Worm (Caenorhabditis elegans) whole organism, young adult: ENCODE results near the gene C25E10.8.

Experiments used
- ama-1 ChIP-seq, 3 experiments: fragments of 150-350 bp in 1 of 3; sonication (generic microtip) in 2 of 3; optimal IDR thresholded peaks; 2 replicates each; lab custom pipeline; 2014 to 2018; ENCODE audit warnings: missing biosample characterization in 2 of 3, missing genetic modification characterization in 2 of 3, missing genetic modification reagents in 2 of 3
- chd-7 ChIP-seq: sonication (generic microtip); optimal IDR thresholded peaks from 2 replicates; lab custom pipeline; 2016; ENCODE audit warnings: mild to moderate bottlenecking, missing genetic modification characterization, moderate library complexity, missing compliant biosample characterization
- dpl-1 ChIP-seq: fragments of 150-350 bp; optimal IDR thresholded peaks from 2 replicates; lab custom pipeline; 2014; ENCODE audit warnings: missing biosample characterization, missing genetic modification reagents, missing genetic modification characterization
- egl-18 ChIP-seq: fragments of 200-800 bp; sonication (Bioruptor generic); IDR thresholded peaks from 2 replicates; pipeline ENCODE4 v1.3.6; 2022; ENCODE audit warnings: missing genetic modification reagents, missing genetic modification characterization, missing compliant biosample characterization
- madf-8 ChIP-seq: fragments of 200-800 bp; sonication (Bioruptor generic); conservative IDR thresholded peaks from 2 replicates; pipeline ENCODE4 v1.3.6; 2022; ENCODE audit warnings: missing genetic modification reagents, missing genetic modification characterization, missing compliant biosample characterization
- nfya-1 ChIP-seq: sonication (generic microtip); optimal IDR thresholded peaks from 2 replicates; lab custom pipeline; 2017; ENCODE audit warnings: antibody characterized with exemption, missing compliant biosample characterization, missing genetic modification characterization, borderline replicate concordance; ENCODE audit not compliant: insufficient read depth
- rcor-1 ChIP-seq: fragments of 200-800 bp; sonication (Bioruptor generic); IDR thresholded peaks from 2 replicates; pipeline ENCODE4 v1.3.6; 2022; ENCODE audit warnings: missing genetic modification reagents, missing genetic modification characterization, missing compliant biosample characterization
- sdz-38 ChIP-seq: sonication (generic microtip); optimal IDR thresholded peaks from 2 replicates; lab custom pipeline; 2016; ENCODE audit warnings: missing genotype, missing genetic modification characterization, missing compliant biosample characterization
- snpc-4 ChIP-seq, 5 experiments: fragments of 150-350 bp in 1 of 5; sonication (generic microtip) in 4 of 5; optimal IDR thresholded peaks; 2 replicates each; lab custom pipeline; 2014 to 2018; ENCODE audit warnings: missing genetic modification characterization in 5 of 5, missing biosample characterization in 3 of 5, antibody characterized with exemption in 2 of 5, mild to moderate bottlenecking in 2 of 5, missing compliant biosample characterization in 2 of 5, missing genotype in 2 of 5, moderate library complexity in 2 of 5, missing genetic modification reagents in 1 of 5
- unc-130 ChIP-seq: sonication (generic microtip); optimal IDR thresholded peaks from 2 replicates; lab custom pipeline; 2016; ENCODE audit warnings: missing genetic modification reagents, missing genetic modification characterization, missing compliant biosample characterization

DNA sequence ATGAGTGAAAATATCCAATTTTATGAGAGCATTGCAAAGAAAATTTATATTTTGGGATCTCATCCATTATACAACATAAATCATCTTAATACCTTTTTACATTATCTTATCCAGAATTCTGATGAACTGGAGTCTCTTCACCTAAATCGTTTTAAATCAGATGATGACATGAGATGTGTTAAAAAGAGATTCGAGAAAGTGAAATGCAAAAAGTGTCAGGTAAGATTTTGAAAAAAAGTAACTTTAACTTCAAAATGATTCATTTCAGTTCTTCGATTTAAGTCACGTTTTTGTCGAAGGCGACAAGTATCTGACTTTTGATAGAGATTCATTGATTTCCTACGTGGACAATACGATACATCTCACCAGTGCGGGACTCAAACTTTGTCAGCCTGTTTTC lies 35.0 kb downstream of the C25E10.8 start:
- no peak for TF ChIP-seq nfya-1
- no peak for TF ChIP-seq rcor-1 (GFP tag; lab: Robert Waterston, UW)
- no peak for TF ChIP-seq sdz-38 (tag; lab: Kevin White, UChicago)
- TF ChIP-seq unc-130 = no peak
- no peak for TF ChIP-seq snpc-4 (GFP tag; optimal IDR thresholded peaks at IDR 0.05; lab: Kevin White, UChicago)
- no peak for TF ChIP-seq snpc-4 (tag; optimal IDR thresholded peaks at IDR 0.05; lab: Kevin White, UChicago)
- no peak for TF ChIP-seq madf-8 (GFP tag; lab: Robert Waterston, UW)
- no peak for TF ChIP-seq ama-1 (optimal IDR thresholded peaks at IDR 0.05; lab: Kevin White, UChicago)
- TF ChIP-seq ama-1 (GFP tag; optimal IDR thresholded peaks at IDR 0.05; lab: Kevin White, UChicago) = no peak
- no peak for TF ChIP-seq egl-18
- no peak for TF ChIP-seq dpl-1
- no peak for TF ChIP-seq chd-7 (tag; lab: Kevin White, UChicago)
